Fruit fly (Drosophila melanogaster) Kc167 (cell line): ENCODE results near the gene CG17726.

Experiments
- Myc ChIP-seq: fragments of >200 bp; optimal IDR thresholded peaks from 2 replicates; lab custom pipeline; 2017; ENCODE audit warnings: missing external identifiers
- Sin3A ChIP-seq: fragments of >200 bp; optimal IDR thresholded peaks from 2 replicates; lab custom pipeline; 2018; ENCODE audit warnings: missing external identifiers
- h ChIP-seq: fragments of >200 bp; optimal IDR thresholded peaks from 3 replicates; lab custom pipeline; 2018; ENCODE audit warnings: missing external identifiers
- insv ChIP-seq: fragments of >200 bp; optimal IDR thresholded peaks from 3 replicates; lab custom pipeline; 2018; ENCODE audit warnings: missing external identifiers
- psq ChIP-seq: fragments of >200 bp; optimal IDR thresholded peaks from 2 replicates; lab custom pipeline; 2017; ENCODE audit warnings: missing external identifiers
- ttk ChIP-seq: sonication (Bioruptor generic); optimal IDR thresholded peaks from 2 replicates; lab custom pipeline; 2017; ENCODE audit warnings: missing external identifiers

CG17726 gene

dm6 chr3R:11260966-11261530 lies 34.5 kb downstream of the CG17726 start:
- TF ChIP-seq insv (lab: Kevin White, UChicago), result no peak
- TF ChIP-seq Sin3A (lab: Kevin White, UChicago), result no peak
- TF ChIP-seq Myc (lab: Kevin White, UChicago), result no peak
- TF ChIP-seq ttk (lab: Kevin White, UChicago), result no peak
- TF ChIP-seq psq (lab: Kevin White, UChicago), result no peak
- no peak for TF ChIP-seq h (lab: Kevin White, UChicago)

dm6 chr3R:11263579-11263978 lies 37.0 kb downstream of the CG17726 start:
- TF ChIP-seq insv (lab: Kevin White, UChicago), result no peak
- TF ChIP-seq h (lab: Kevin White, UChicago), result no peak
- TF ChIP-seq Sin3A (lab: Kevin White, UChicago), result no peak
- TF ChIP-seq Myc (lab: Kevin White, UChicago), result no peak
- no peak for TF ChIP-seq ttk (lab: Kevin White, UChicago)
- no peak for TF ChIP-seq psq (lab: Kevin White, UChicago)

dm6 chr3R:11269013-11269412 lies 42.5 kb downstream of the CG17726 start:
- TF ChIP-seq h (lab: Kevin White, UChicago) (peak; percentile 94), ttk (lab: Kevin White, UChicago) (no peak)

- TF ChIP-seq h (lab: Kevin White, UChicago), result no peak
- no peak for TF ChIP-seq insv (lab: Kevin White, UChicago)
- TF ChIP-seq ttk (lab: Kevin White, UChicago), result no peak
- no peak for TF ChIP-seq Myc (lab: Kevin White, UChicago)
- TF ChIP-seq Sin3A (lab: Kevin White, UChicago), result no peak
- TF ChIP-seq psq (lab: Kevin White, UChicago), result no peak
These were observed 44.0 kb downstream of the CG17726 start for dm6 chr3R:11270574-11270973.

- TF ChIP-seq insv (lab: Kevin White, UChicago) (no peak), psq (lab: Kevin White, UChicago) (no peak), ttk (lab: Kevin White, UChicago) (no peak), Sin3A (lab: Kevin White, UChicago) (no peak), Myc (lab: Kevin White, UChicago) (no peak), h (lab: Kevin White, UChicago) (no peak)
These were observed 46.1 kb downstream of the CG17726 start for dm6 chr3R:11272667-11273066.
